Worm (Caenorhabditis elegans) whole organism, L4/young adult: ENCODE results near the gene srz-102.

Experiments
- dao-5 ChIP-seq: sonication (generic microtip); optimal IDR thresholded peaks from 2 replicates; lab custom pipeline; 2016; ENCODE audit warnings: missing genotype, missing genetic modification characterization, moderate library complexity, missing compliant biosample characterization
- him-1 ChIP-seq: sonication (generic microtip); optimal IDR thresholded peaks from 2 replicates; lab custom pipeline; 2016; ENCODE audit warnings: missing genotype, missing genetic modification reagents, missing genetic modification characterization, missing compliant biosample characterization

DNA sequence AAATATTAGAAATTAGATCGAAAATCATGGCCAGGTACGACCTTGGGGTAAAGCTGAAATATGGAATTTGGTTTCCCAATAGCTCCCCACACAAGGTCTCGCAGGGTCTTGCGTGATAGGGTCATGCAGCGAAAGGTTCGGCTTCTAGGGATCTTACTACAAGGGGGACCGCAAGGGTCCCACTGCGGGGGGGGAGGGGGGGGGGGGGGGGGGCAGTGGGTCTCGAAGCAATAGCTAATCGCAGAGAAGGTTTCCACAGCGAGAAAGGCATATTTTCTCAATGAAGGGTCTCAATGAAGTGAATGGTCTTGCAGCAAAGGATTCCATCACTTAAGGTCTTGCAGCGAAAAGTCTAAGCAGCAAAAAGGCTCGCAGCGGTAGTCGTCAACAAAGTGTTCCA lies 5.7 kb downstream of the srz-102 start:
- TF ChIP-seq dao-5, result no peak
- TF ChIP-seq him-1, result no peak
